Fruit fly (Drosophila melanogaster) whole organism: ENCODE data around the gene Reph.
A peak's percentile ranks its signal among the peaks of the same experiment; 100 is the strongest.

Source experiments
- CG8478 ChIP-seq: fragments of >200 bp; optimal IDR thresholded peaks from 2 replicates; lab custom pipeline; 2018; ENCODE audit warnings: inconsistent platforms
- Dll ChIP-seq: fragments of >200 bp; optimal IDR thresholded peaks from 2 replicates; lab custom pipeline; 2017
- EcR ChIP-seq, 2 experiments: fragments of >200 bp; optimal IDR thresholded peaks; 2 replicates each; lab custom pipeline; 2017; ENCODE audit warnings: missing biosample characterization in 2 of 2, missing genetic modification characterization in 2 of 2, missing genetic modification reagents in 2 of 2
- pan ChIP-seq: fragments of >200 bp; optimal IDR thresholded peaks from 2 replicates; lab custom pipeline; 2017
- psq ChIP-seq: fragments of >200 bp; optimal IDR thresholded peaks from 2 replicates; lab custom pipeline; 2017
- usp ChIP-seq: fragments of >200 bp; optimal IDR thresholded peaks from 2 replicates; lab custom pipeline; 2017; ENCODE audit warnings: missing biosample characterization, missing genetic modification characterization, mixed read lengths

The Reph gene

dm6 chr2L:3803466-3804143 lies at the start of gene Reph:
TSS of gene Reph (plus strand) at chr2L:3803545.
- TF ChIP-seq usp (GFP tag; lab: Kevin White, UChicago) (no peak), CG8478 (peak; percentile 73)

dm6 chr2L:3754835-3755547 lies 48.4 kb upstream of the Reph start:
- TF ChIP-seq Dll (no peak), psq (lab: Kevin White, UChicago) (no peak), pan (lab: Kevin White, UChicago) (no peak), EcR (GFP tag; optimal IDR thresholded peaks at IDR 0.05; lab: Kevin White, UChicago) (no peak)

dm6 chr2L:3756831-3757351 lies 46.5 kb upstream of the Reph start, which contains the start of gene CG43707:
TSS of gene CG43707 (plus strand) at chr2L:3757256.
- TF ChIP-seq EcR (GFP tag; optimal IDR thresholded peaks at IDR 0.05; lab: Kevin White, UChicago) (no peak), usp (GFP tag; lab: Kevin White, UChicago) (no peak), pan (lab: Kevin White, UChicago) (no peak), Dll (no peak), psq (lab: Kevin White, UChicago) (no peak), CG8478 (no peak)

dm6 chr2L:3765194-3765593 lies 38.2 kb upstream of the Reph start, which contains the start of gene CG43703:
TSS of gene CG43703 (plus strand) at chr2L:3765494.
- TF ChIP-seq Dll (no peak), EcR (GFP tag; optimal IDR thresholded peaks at IDR 0.05; lab: Kevin White, UChicago) (no peak), pan (lab: Kevin White, UChicago) (no peak), CG8478 (no peak), psq (lab: Kevin White, UChicago) (no peak), usp (GFP tag; lab: Kevin White, UChicago) (no peak)

dm6 chr2L:3769718-3770461 lies 33.5 kb upstream of the Reph start:
- TF ChIP-seq EcR (GFP tag; optimal IDR thresholded peaks at IDR 0.05; lab: Kevin White, UChicago) (no peak), psq (lab: Kevin White, UChicago) (no peak), usp (GFP tag; lab: Kevin White, UChicago) (no peak), CG8478 (no peak), Dll (no peak), pan (lab: Kevin White, UChicago) (no peak)

- TF ChIP-seq Dll (peak; percentile 70), EcR (GFP tag; optimal IDR thresholded peaks at IDR 0.05; lab: Kevin White, UChicago) (no peak)
These were observed 32.0 kb upstream of the Reph start, which contains the start of gene bowl for dm6 chr2L:3771109-3772067. TSS of gene bowl (plus strand) at chr2L:3771700.

- TF ChIP-seq EcR (GFP tag; optimal IDR thresholded peaks at IDR 0.05; lab: Kevin White, UChicago), result no peak
- no peak for TF ChIP-seq usp (GFP tag; lab: Kevin White, UChicago)
- TF ChIP-seq Dll, result no peak
- TF ChIP-seq pan (lab: Kevin White, UChicago), result no peak
- TF ChIP-seq CG8478, result no peak
- TF ChIP-seq psq (lab: Kevin White, UChicago), result no peak
These were observed 31.3 kb upstream of the Reph start for dm6 chr2L:3772068-3772428.

dm6 chr2L:3772599-3772936 lies 30.8 kb upstream of the Reph start:
- TF ChIP-seq pan (lab: Kevin White, UChicago) (no peak), EcR (GFP tag; optimal IDR thresholded peaks at IDR 0.05; lab: Kevin White, UChicago) (no peak), Dll (no peak), psq (lab: Kevin White, UChicago) (no peak)

dm6 chr2L:3772937-3773623 lies 30.3 kb upstream of the Reph start:
- no peak for TF ChIP-seq usp (GFP tag; lab: Kevin White, UChicago)
- peak in 1 of 2 experiments; percentile 67 for TF ChIP-seq EcR (GFP tag; optimal IDR thresholded peaks at IDR 0.05; lab: Kevin White, UChicago)

- TF ChIP-seq EcR (GFP tag; optimal IDR thresholded peaks at IDR 0.05; lab: Kevin White, UChicago), result no peak
- no peak for TF ChIP-seq usp (GFP tag; lab: Kevin White, UChicago)
- no peak for TF ChIP-seq CG8478
- TF ChIP-seq psq (lab: Kevin White, UChicago), result no peak
- TF ChIP-seq Dll, result no peak
- TF ChIP-seq pan (lab: Kevin White, UChicago), result no peak
These were observed 29.7 kb upstream of the Reph start for dm6 chr2L:3773624-3773978.

- TF ChIP-seq pan (lab: Kevin White, UChicago) (peak; percentile 82), CG8478 (no peak), psq (lab: Kevin White, UChicago) (no peak), Dll (no peak), EcR (GFP tag; optimal IDR thresholded peaks at IDR 0.05; lab: Kevin White, UChicago) (no peak), usp (GFP tag; lab: Kevin White, UChicago) (no peak)
These were observed 27.5 kb upstream of the Reph start for dm6 chr2L:3775767-3776351.
